Worm (Caenorhabditis elegans): ENCODE data around the gene Y6E2A.4.

- TF ChIP-seq lin-39 (tag; optimal IDR thresholded peaks at IDR 0.05) (no peak), ama-1 (optimal IDR thresholded peaks at IDR 0.05) (no peak), lin-11 (tag; optimal IDR thresholded peaks at IDR 0.05) (no peak), gmeb-1 (tag; optimal IDR thresholded peaks at IDR 0.05) (no peak), egl-27 (tag; optimal IDR thresholded peaks at IDR 0.05) (no peak), lin-13 (GFP tag; optimal IDR thresholded peaks at IDR 0.05) (no peak), unc-62 (GFP tag; optimal IDR thresholded peaks at IDR 0.05) (no peak), ztf-11 (tag; optimal IDR thresholded peaks at IDR 0.05) (no peak), aly-2 (tag; optimal IDR thresholded peaks at IDR 0.05) (no peak), fos-1 (tag; optimal IDR thresholded peaks at IDR 0.05) (no peak)
Measured at ce11 chrV:15674899-15675298, 41.7 kb downstream of the Y6E2A.4 start.

All from whole organism, L2 larva.